Worm (Caenorhabditis elegans) whole organism, L1 larva: Measurements from ENCODE around the gene C49F5.6.

Source experiments
- alr-1 ChIP-seq: fragments of 200-800 bp; sonication (Bioruptor generic); optimal IDR thresholded peaks from 2 replicates; lab custom pipeline; 2018; ENCODE audit warnings: borderline replicate concordance, mild to moderate bottlenecking, missing genetic modification characterization, missing compliant biosample characterization
- ama-1 ChIP-seq: fragments of 150-350 bp; optimal IDR thresholded peaks from 2 replicates; lab custom pipeline; 2014
- dpl-1 ChIP-seq, 3 experiments: fragments of 150-350 bp in 2 of 3; sonication (generic microtip) in 1 of 3; optimal IDR thresholded peaks; 2 replicates each; lab custom pipeline; 2014 to 2017; ENCODE audit warnings: missing biosample characterization in 3 of 3, missing genetic modification characterization in 3 of 3, missing genetic modification reagents in 3 of 3
- lir-3 ChIP-seq: sonication (generic microtip); optimal IDR thresholded peaks from 2 replicates; lab custom pipeline; 2016; ENCODE audit warnings: mild to moderate bottlenecking, missing genetic modification characterization, moderate library complexity, missing compliant biosample characterization; ENCODE audit not compliant: poor library complexity
- nhr-12 ChIP-seq: sonication (generic microtip); optimal IDR thresholded peaks from 2 replicates; lab custom pipeline; 2017; ENCODE audit warnings: missing biosample characterization, missing genetic modification characterization
- nhr-85 ChIP-seq: sonication (generic microtip); peaks from one replicate; lab custom pipeline; 2016; ENCODE audit warnings: missing genetic modification characterization, inconsistent platforms, missing compliant biosample characterization
- snpc-4 ChIP-seq: fragments of 150-350 bp; optimal IDR thresholded peaks from 2 replicates; lab custom pipeline; 2014; ENCODE audit warnings: missing biosample characterization, missing genetic modification characterization
- sptf-1 ChIP-seq: fragments of 150-350 bp; optimal IDR thresholded peaks from 2 replicates; lab custom pipeline; 2014; ENCODE audit warnings: missing biosample characterization, missing genetic modification characterization

DNA sequence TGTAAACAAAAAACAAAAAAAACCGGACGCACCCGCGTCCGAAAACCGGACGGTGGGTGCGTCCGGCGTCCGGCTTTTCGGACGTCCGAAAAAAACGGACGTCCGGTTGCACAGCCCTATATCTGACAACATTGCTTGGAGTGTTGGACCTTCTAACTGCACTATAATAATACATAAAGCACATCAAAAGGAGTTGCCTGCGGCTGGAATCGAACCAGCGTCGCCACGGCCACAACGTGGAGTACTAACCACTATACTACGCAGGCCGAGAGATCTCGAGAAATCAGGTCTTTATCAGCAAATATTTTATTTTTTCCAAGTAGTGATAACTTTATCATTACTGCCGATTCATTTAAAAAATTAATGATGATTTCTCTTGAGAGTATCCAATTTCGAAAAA is 5.2 kb downstream of the C49F5.6 start:
- no peak for TF ChIP-seq alr-1 (tag; lab: Kevin White, UChicago)
- TF ChIP-seq snpc-4: no peak
- no peak for TF ChIP-seq dpl-1 (GFP tag; optimal IDR thresholded peaks at IDR 0.05; lab: Kevin White, UChicago)
- TF ChIP-seq lir-3 (tag; lab: Kevin White, UChicago): no peak
- no peak for TF ChIP-seq nhr-12 (tag; lab: Kevin White, UChicago)
- no peak for TF ChIP-seq sptf-1 (tag; lab: Kevin White, UChicago)
- no peak for TF ChIP-seq ama-1 (lab: Kevin White, UChicago)
- no peak for TF ChIP-seq nhr-85 (tag; lab: Kevin White, UChicago)
